Worm (Caenorhabditis elegans) whole organism, L1 larva: ENCODE measurements around the gene mrpl-32.

ENCODE experiments used
- blmp-1 ChIP-seq: fragments of 150-350 bp; optimal IDR thresholded peaks from 2 replicates; lab custom pipeline; 2014; ENCODE audit warnings: missing biosample characterization, missing genetic modification characterization
- ceh-90 ChIP-seq: sonication (generic microtip); optimal IDR thresholded peaks from 2 replicates; lab custom pipeline; 2016; ENCODE audit warnings: missing genetic modification characterization, missing compliant biosample characterization
- fos-1 ChIP-seq: fragments of 150-350 bp; optimal IDR thresholded peaks from 2 replicates; lab custom pipeline; 2014; ENCODE audit warnings: missing biosample characterization, missing genetic modification characterization
- lin-13 ChIP-seq: fragments of 150-350 bp; optimal IDR thresholded peaks from 2 replicates; lab custom pipeline; 2014; ENCODE audit warnings: missing biosample characterization, missing genetic modification reagents, missing genetic modification characterization
- mep-1 ChIP-seq: fragments of 150-350 bp; optimal IDR thresholded peaks from 2 replicates; lab custom pipeline; 2014; ENCODE audit warnings: missing biosample characterization, missing genetic modification characterization

DNA sequence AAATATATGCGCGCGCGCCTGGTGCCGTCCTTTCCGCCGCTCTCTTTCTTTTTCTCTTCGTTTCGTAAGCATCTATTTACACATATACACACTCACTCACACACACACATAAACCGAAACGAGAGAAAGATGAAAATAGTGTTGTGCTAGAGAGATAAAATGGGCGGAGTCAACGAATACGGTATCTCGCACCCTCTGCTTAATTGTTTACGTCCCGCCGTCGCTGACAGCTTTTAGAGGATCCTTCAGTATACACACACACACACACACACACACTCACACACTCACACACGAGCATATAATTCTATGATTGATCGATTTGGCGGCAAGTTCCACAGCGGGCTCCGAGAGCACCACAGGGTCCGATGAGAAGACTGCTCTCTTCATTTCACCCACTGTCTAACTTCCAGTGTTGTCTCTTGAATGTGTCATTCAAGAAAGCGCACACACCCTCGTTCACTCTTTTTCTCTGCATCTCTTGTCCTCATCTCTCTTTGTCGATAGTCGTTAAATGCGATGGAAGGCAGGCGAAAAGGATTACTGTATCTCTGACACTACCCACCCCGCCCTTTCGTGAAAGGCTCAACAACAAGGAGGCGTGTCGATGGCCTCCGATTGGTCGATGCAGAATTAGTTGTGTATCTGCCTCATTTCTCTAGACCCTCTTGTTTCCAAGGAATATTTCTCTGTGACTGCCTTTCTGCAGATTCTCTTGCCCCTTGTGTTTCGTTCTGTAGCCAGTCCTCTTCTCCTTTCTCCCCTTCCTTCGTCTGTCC, 32.2 kb upstream of the mrpl-32 start:
- TF ChIP-seq blmp-1 (peak; percentile 85), fos-1 (tag; lab: Kevin White, UChicago) (peak; percentile 89), lin-13 (peak; percentile 92), ceh-90 (tag; lab: Kevin White, UChicago) (peak; percentile 6), mep-1 (tag; lab: Kevin White, UChicago) (peak; percentile 93)
